Worm (Caenorhabditis elegans): Measurements from ENCODE around the gene hot-2.

- TF ChIP-seq ama-1 (optimal IDR thresholded peaks at IDR 0.05) (no peak), fkh-10 (GFP tag; optimal IDR thresholded peaks at IDR 0.05) (no peak), tbx-2 (tag; optimal IDR thresholded peaks at IDR 0.05) (no peak), pha-4 (tag; optimal IDR thresholded peaks at IDR 0.05) (no peak), pag-3 (tag; optimal IDR thresholded peaks at IDR 0.05; ENCODE audit: borderline replicate concordance) (no peak), ceh-45 (GFP tag; IDR thresholded peaks at IDR 0.05) (no peak), ceh-14 (tag; optimal IDR thresholded peaks at IDR 0.05) (no peak), hlh-8 (tag; optimal IDR thresholded peaks at IDR 0.05) (no peak), madf-2 (tag; optimal IDR thresholded peaks at IDR 0.05) (no peak), che-1 (tag; optimal IDR thresholded peaks at IDR 0.05) (no peak), sdc-2 (tag; optimal IDR thresholded peaks at IDR 0.05) (no peak), sox-4 (tag; optimal IDR thresholded peaks at IDR 0.05) (no peak), nhr-11 (tag; optimal IDR thresholded peaks at IDR 0.05) (no peak)
These were observed 43.1 kb downstream of the hot-2 start, which contains the start of gene oac-49 for ce11 chrV:19217675-19218074.

Data from whole organism, late embryonic.